Fruit fly (Drosophila melanogaster): ENCODE results near the gene CG9175.

Gene CG9175

DNA sequence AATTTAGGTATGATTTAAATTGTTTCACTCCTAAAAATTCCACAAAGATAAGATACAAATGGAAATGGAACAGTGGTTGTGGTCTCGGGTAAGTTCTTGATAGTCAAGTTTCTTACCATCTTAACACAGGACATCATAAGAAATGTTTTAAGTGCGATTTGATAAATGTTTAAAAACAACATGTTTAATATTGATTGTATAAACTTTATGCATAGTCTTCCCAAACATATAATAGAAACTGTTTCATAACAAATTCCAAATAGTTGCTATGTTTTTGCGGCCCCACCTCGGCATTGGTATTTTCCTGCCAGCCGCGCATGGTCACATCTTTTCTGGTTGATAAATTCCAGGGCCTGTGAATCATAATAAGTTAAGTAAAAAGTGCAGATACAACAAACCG, 26.0 kb upstream of the CG9175 start, which contains the start of gene Arpc4 (continued):
- TF ChIP-seq CG10267 (tag; optimal IDR thresholded peaks at IDR 0.05) (peak; percentile 63), Dad (GFP tag; optimal IDR thresholded peaks at IDR 0.05) (peak; percentile 7), Eip74EF (GFP tag; optimal IDR thresholded peaks at IDR 0.05) (no peak), tll (GFP tag; optimal IDR thresholded peaks at IDR 0.05) (no peak), nmo (GFP tag; optimal IDR thresholded peaks at IDR 0.05) (peak; percentile 66), phol (tag; optimal IDR thresholded peaks at IDR 0.05) (peak; percentile 79), Sox102F (GFP tag; optimal IDR thresholded peaks at IDR 0.05) (no peak), crol (GFP tag; IDR thresholded peaks at IDR 0.05) (no peak), CHES-1-like (GFP tag; optimal IDR thresholded peaks at IDR 0.05) (peak; percentile 50), MBD-R2 (GFP tag; IDR thresholded peaks at IDR 0.05) (peak; percentile 70), Adf1 (GFP tag; IDR thresholded peaks at IDR 0.05) (peak; percentile 46), CG10147 (GFP tag; optimal IDR thresholded peaks at IDR 0.05) (no peak), dan (GFP tag; IDR thresholded peaks at IDR 0.05) (no peak), jumu (GFP tag; optimal IDR thresholded peaks at IDR 0.05) (peak; percentile 33), CG7357 (GFP tag; IDR thresholded peaks at IDR 0.05) (no peak), TFAM (GFP tag; optimal IDR thresholded peaks at IDR 0.05) (no peak), Ada2b (GFP tag; IDR thresholded peaks at IDR 0.05) (peak; percentile 84), Drgx (GFP tag; IDR thresholded peaks at IDR 0.05) (no peak), pho (GFP tag; optimal IDR thresholded peaks at IDR 0.05) (peak; percentile 52), Dip2 (GFP tag; IDR thresholded peaks at IDR 0.05) (no peak), B-H2 (GFP tag; optimal IDR thresholded peaks at IDR 0.05) (no peak), danr (GFP tag; IDR thresholded peaks at IDR 0.05) (no peak), CG11695 (GFP tag; IDR thresholded peaks at IDR 0.05) (peak; percentile 35; the same call in 1 of the 3 replicates), dati (GFP tag; IDR thresholded peaks at IDR 0.05) (no peak), CG10462 (GFP tag; optimal IDR thresholded peaks at IDR 0.05) (no peak), CG42726 (GFP tag; IDR thresholded peaks at IDR 0.05; ENCODE audit: partially characterized antibody) (no peak), Taf1 (GFP tag; IDR thresholded peaks at IDR 0.05) (no peak), CG7372 (GFP tag; IDR thresholded peaks at IDR 0.05) (peak; percentile 61), CG6175 (GFP tag; IDR thresholded peaks at IDR 0.05) (no peak), run (tag; optimal IDR thresholded peaks at IDR 0.05) (no peak), btn (GFP tag; optimal IDR thresholded peaks at IDR 0.05) (no peak), CG17328 (GFP tag; IDR thresholded peaks at IDR 0.05) (peak; percentile 80), tna (GFP tag; IDR thresholded peaks at IDR 0.05; ENCODE audit: partially characterized antibody) (no peak), yki (optimal IDR thresholded peaks at IDR 0.05) (no peak), fd102C (GFP tag; optimal IDR thresholded peaks at IDR 0.05) (no peak), CG1832 (GFP tag; optimal IDR thresholded peaks at IDR 0.05) (no peak), tin (GFP tag; optimal IDR thresholded peaks at IDR 0.05) (peak; percentile 46), CG13296 (GFP tag; optimal IDR thresholded peaks at IDR 0.05) (no peak), ems (GFP tag; optimal IDR thresholded peaks at IDR 0.05) (peak; percentile 3), toy (GFP tag; IDR thresholded peaks at IDR 0.05) (no peak), Awh (GFP tag; IDR thresholded peaks at IDR 0.05) (no peak), Jarid2 (GFP tag; optimal IDR thresholded peaks at IDR 0.05) (peak; percentile 29), ssp (GFP tag; IDR thresholded peaks at IDR 0.05) (peak; percentile 57), CG6272 (GFP tag; IDR thresholded peaks at IDR 0.05) (no peak), CG17186 (GFP tag; optimal IDR thresholded peaks at IDR 0.05) (peak; percentile 34), sob (GFP tag; IDR thresholded peaks at IDR 0.05) (peak; percentile 73), fd64A (GFP tag; optimal IDR thresholded peaks at IDR 0.05) (no peak), pan (optimal IDR thresholded peaks at IDR 0.05) (no peak), pan (GFP tag; optimal IDR thresholded peaks at IDR 0.05 in 1 of 2, IDR thresholded peaks at IDR 0.05 in 1 of 2) (no peak), Bgb (GFP tag; IDR thresholded peaks at IDR 0.05; ENCODE audit: partially characterized antibody) (no peak), CG11723 (GFP tag; optimal IDR thresholded peaks at IDR 0.05) (no peak), CG12219 (GFP tag; optimal IDR thresholded peaks at IDR 0.05) (no peak), CG4730 (GFP tag; IDR thresholded peaks at IDR 0.05) (peak; percentile 49)
